Fruit fly (Drosophila melanogaster) whole organism: ENCODE results near the gene CG13856.

Experiments
- CG8478 ChIP-seq: fragments of >200 bp; optimal IDR thresholded peaks from 2 replicates; lab custom pipeline; 2018; ENCODE audit warnings: inconsistent platforms
- pan ChIP-seq: fragments of >200 bp; optimal IDR thresholded peaks from 2 replicates; lab custom pipeline; 2017
- psq ChIP-seq: fragments of >200 bp; optimal IDR thresholded peaks from 2 replicates; lab custom pipeline; 2017
- usp ChIP-seq: fragments of >200 bp; optimal IDR thresholded peaks from 2 replicates; lab custom pipeline; 2017; ENCODE audit warnings: missing biosample characterization, missing genetic modification characterization, mixed read lengths

- no peak for TF ChIP-seq psq
- no peak for TF ChIP-seq usp
- no peak for TF ChIP-seq CG8478 (lab: Kevin White, UChicago)
- TF ChIP-seq pan = no peak
These were observed 44.9 kb downstream of the CG13856 start, which contains the start of gene CG34288 for dm6 chr3R:22447195-22447873.
